Worm (Caenorhabditis elegans): ENCODE results near the gene nhr-255.

The nhr-255 gene

ce11 chrX:15773262-15773908 lies 31.0 kb downstream of the nhr-255 start, which contains the start of gene Y7A5A.13 (continued):
- TF ChIP-seq nhr-48 (tag; optimal IDR thresholded peaks at IDR 0.05) (peak; percentile 51), nhr-25 (tag; optimal IDR thresholded peaks at IDR 0.05; ENCODE audit: borderline replicate concordance, insufficient read depth) (peak; percentile 4), aha-1 (tag) (peak; percentile 91), jun-1 (tag; optimal IDR thresholded peaks at IDR 0.05) (no peak), lsy-2 (tag; optimal IDR thresholded peaks at IDR 0.05) (no peak), zip-11 (GFP tag; IDR thresholded peaks at IDR 0.05) (0 out of 2 replicates have a peak, but pooled peaks have one; percentile 36), daf-12 (tag; optimal IDR thresholded peaks at IDR 0.05) (no peak), Y75B8A.6 (GFP tag; IDR thresholded peaks at IDR 0.05) (no peak), ceh-28 (tag; optimal IDR thresholded peaks at IDR 0.05) (no peak), hmg-1.1 (GFP tag; IDR thresholded peaks at IDR 0.05) (peak; percentile 54), dmd-8 (GFP tag; IDR thresholded peaks at IDR 0.05) (0 out of 2 replicates have a peak, but pooled peaks have one; percentile 33), D1046.2 (GFP tag; IDR thresholded peaks at IDR 0.05) (0 out of 2 replicates have a peak, but pooled peaks have one; percentile 72), ctbp-1 (GFP tag; IDR thresholded peaks at IDR 0.05) (peak; percentile 58; the same call in 1 of the 2 replicates), mes-2 (tag; optimal IDR thresholded peaks at IDR 0.05; ENCODE audit: poor library complexity, severe bottlenecking) (peak; percentile 58), lin-38 (GFP tag; IDR thresholded peaks at IDR 0.05) (peak; percentile 68), nhr-111 (GFP tag; optimal IDR thresholded peaks at IDR 0.05) (peak; percentile 4), ceh-20 (GFP tag; IDR thresholded peaks at IDR 0.05) (0 out of 2 replicates have a peak, but pooled peaks have one; percentile 52), duxl-1 (tag; optimal IDR thresholded peaks at IDR 0.05; ENCODE audit: poor library complexity) (peak; percentile 54), T26A8.4 (GFP tag; IDR thresholded peaks at IDR 0.05) (peak; percentile 68), gei-8 (GFP tag; optimal IDR thresholded peaks at IDR 0.05) (no peak), spr-1 (tag; optimal IDR thresholded peaks at IDR 0.05) (peak; percentile 35), lir-3 (tag; optimal IDR thresholded peaks at IDR 0.05) (peak; percentile 17), daf-16 (GFP tag; optimal IDR thresholded peaks at IDR 0.05) (peak; percentile 59 to 80), daf-16 (tag; optimal IDR thresholded peaks at IDR 0.05) (peak; percentile 67), lin-1 (GFP tag; IDR thresholded peaks at IDR 0.05) (peak; percentile 57), snpc-1.2 (GFP tag; IDR thresholded peaks at IDR 0.05) (peak; percentile 82), dmd-9 (GFP tag; IDR thresholded peaks at IDR 0.05) (peak; percentile 54; the same call in 1 of the 2 replicates), ama-1 (optimal IDR thresholded peaks at IDR 0.05) (no peak), unc-62 (GFP tag; optimal IDR thresholded peaks at IDR 0.05 in 1 of 2) (no peak), unc-62 (tag; optimal IDR thresholded peaks at IDR 0.05) (no peak), spr-3 (GFP tag; optimal IDR thresholded peaks at IDR 0.05) (peak; percentile 13), egl-43 (GFP tag; IDR thresholded peaks at IDR 0.05) (peak; percentile 74), vab-7 (GFP tag; IDR thresholded peaks at IDR 0.05) (peak; percentile 86), F44E2.7 (GFP tag; IDR thresholded peaks at IDR 0.05) (peak; percentile 61; the same call in 1 of the 2 replicates), zfp-3 (GFP tag; conservative IDR thresholded peaks at IDR 0.05) (no peak), unc-130 (GFP tag; optimal IDR thresholded peaks at IDR 0.05) (peak; percentile 9), dve-1 (tag; optimal IDR thresholded peaks at IDR 0.05; ENCODE audit: insufficient read depth) (peak; percentile 61)

ce11 chrX:15779503-15779902 lies 37.1 kb downstream of the nhr-255 start:
- peak; percentile 43 for TF ChIP-seq T26A8.4 (GFP tag; IDR thresholded peaks at IDR 0.05)
- TF ChIP-seq mdl-1 (tag; optimal IDR thresholded peaks at IDR 0.05) = peak in 1 of 2 experiments; percentile 61
- no peak for TF ChIP-seq dmd-9 (GFP tag; IDR thresholded peaks at IDR 0.05)
- TF ChIP-seq hlh-11 (tag; optimal IDR thresholded peaks at IDR 0.05) = peak; percentile 94
- no peak for TF ChIP-seq gei-8 (GFP tag; optimal IDR thresholded peaks at IDR 0.05)
- TF ChIP-seq ctbp-1 (GFP tag; IDR thresholded peaks at IDR 0.05) = 0 out of 2 replicates have a peak, but pooled peaks have one; percentile 11
- TF ChIP-seq Y5F2A.4 (GFP tag; optimal IDR thresholded peaks at IDR 0.05) = no peak
- TF ChIP-seq nhr-41 (GFP tag; IDR thresholded peaks at IDR 0.05) = no peak
- TF ChIP-seq ZK337.2 (GFP tag; IDR thresholded peaks at IDR 0.05) = no peak
- no peak for TF ChIP-seq dmd-8 (GFP tag; IDR thresholded peaks at IDR 0.05)
- no peak for TF ChIP-seq mxl-2 (GFP tag; conservative IDR thresholded peaks at IDR 0.05)
- TF ChIP-seq nhr-48 (tag; optimal IDR thresholded peaks at IDR 0.05) = peak; percentile 70
- TF ChIP-seq arid-1 (GFP tag; conservative IDR thresholded peaks at IDR 0.05) = no peak
- TF ChIP-seq cey-2 (tag; optimal IDR thresholded peaks at IDR 0.05; ENCODE audit: borderline replicate concordance, insufficient read depth) = no peak
- TF ChIP-seq rbr-2 (tag; optimal IDR thresholded peaks at IDR 0.05) = no peak
- TF ChIP-seq Y48G9A.11 (GFP tag; IDR thresholded peaks at IDR 0.05) = no peak
- no peak for TF ChIP-seq madf-9 (GFP tag; conservative IDR thresholded peaks at IDR 0.05)
- TF ChIP-seq mdt-29 (GFP tag; IDR thresholded peaks at IDR 0.05) = peak; percentile 34; the same call in 1 of the 2 replicates
